Fruit fly (Drosophila melanogaster) whole organism, embryonic: Measurements from ENCODE around the gene Cyp313a4.

Source experiments
- Abd-B ChIP-seq: fragments of 200-800 bp; sonication (Bioruptor generic); optimal IDR thresholded peaks from 2 replicates; lab custom pipeline; 2018; ENCODE audit warnings: missing biosample characterization, mild to moderate bottlenecking, missing genetic modification characterization, moderate library complexity
- Atf-2 ChIP-seq: fragments of 200-800 bp; sonication (Bioruptor generic); optimal IDR thresholded peaks from 2 replicates; lab custom pipeline; 2016; ENCODE audit warnings: missing biosample characterization, missing genetic modification characterization
- Atf3 ChIP-seq: fragments of 200-800 bp; sonication (Bioruptor generic); optimal IDR thresholded peaks from 3 replicates; lab custom pipeline; 2016; ENCODE audit warnings: missing biosample characterization, missing genetic modification characterization
- Awh ChIP-seq: fragments of 200-800 bp; sonication (Bioruptor generic); IDR thresholded peaks from 2 replicates; pipeline ENCODE4, ENCODE4 v1.3.6; 2022; ENCODE audit warnings: missing biosample characterization, missing genetic modification characterization
- Bgb ChIP-seq: fragments of 200-800 bp; sonication (Bioruptor generic); IDR thresholded peaks from 2 replicates; pipeline ENCODE4 v1.3.6; 2022; ENCODE audit warnings: missing biosample characterization, missing genetic modification characterization; ENCODE audit not compliant: partially characterized antibody
- C15 ChIP-seq: fragments of 200-800 bp; sonication (Bioruptor generic); IDR thresholded peaks from 3 replicates; pipeline ENCODE4 v1.3.6; 2022; ENCODE audit warnings: missing biosample characterization, missing genetic modification characterization
- CG10267 ChIP-seq: fragments of 200-800 bp; sonication (Bioruptor generic); optimal IDR thresholded peaks from 2 replicates; lab custom pipeline; 2018; ENCODE audit warnings: missing biosample characterization, mild to moderate bottlenecking, missing genetic modification characterization, moderate library complexity
- CG10366 ChIP-seq: fragments of 200-800 bp; sonication (Bioruptor generic); IDR thresholded peaks from 2 replicates; pipeline ENCODE4 v1.3.6; 2022; ENCODE audit warnings: missing biosample characterization, missing genetic modification characterization
- CG10431 ChIP-seq: fragments of 200-800 bp; sonication (Bioruptor generic); optimal IDR thresholded peaks from 3 replicates; lab custom pipeline; 2018; ENCODE audit warnings: missing biosample characterization, mild to moderate bottlenecking, missing genetic modification characterization
- CG10462 ChIP-seq: fragments of 200-800 bp; sonication (Bioruptor generic); optimal IDR thresholded peaks from 2 replicates; lab custom pipeline; 2016; ENCODE audit warnings: missing biosample characterization, missing genetic modification characterization
- CG11723 ChIP-seq: fragments of 200-800 bp; sonication (Bioruptor generic); optimal IDR thresholded peaks from 2 replicates; lab custom pipeline; 2017; ENCODE audit warnings: missing biosample characterization, mild to moderate bottlenecking, missing genetic modification characterization
- CG12659 ChIP-seq: fragments of 200-800 bp; sonication (Bioruptor generic); optimal IDR thresholded peaks from 3 replicates; lab custom pipeline; 2017; ENCODE audit warnings: mild to moderate bottlenecking, missing biosample characterization, missing genetic modification reagents, missing genetic modification characterization
- CG14014 ChIP-seq: fragments of 200-800 bp; sonication (Bioruptor generic); IDR thresholded peaks from 2 replicates; pipeline ENCODE4 v1.3.6; 2022; ENCODE audit warnings: missing biosample characterization, missing genetic modification characterization
- CG15601 ChIP-seq: fragments of 200-800 bp; sonication (Bioruptor generic); optimal IDR thresholded peaks from 3 replicates; lab custom pipeline; 2019; ENCODE audit warnings: missing biosample characterization, mild to moderate bottlenecking, missing genetic modification characterization, moderate library complexity
- CG17359 ChIP-seq: fragments of 200-800 bp; sonication (Bioruptor generic); optimal IDR thresholded peaks from 3 replicates; lab custom pipeline; 2018; ENCODE audit warnings: missing biosample characterization, mild to moderate bottlenecking, missing genetic modification characterization, moderate library complexity
- CG17612 ChIP-seq: fragments of 200-800 bp; sonication (Bioruptor generic); IDR thresholded peaks from 2 replicates; pipeline ENCODE4 v1.3.6; 2022; ENCODE audit warnings: missing biosample characterization, missing genetic modification characterization
- CG2199 ChIP-seq: fragments of 200-800 bp; sonication (Bioruptor generic); IDR thresholded peaks from 3 replicates; pipeline ENCODE4 v1.3.6; 2022; ENCODE audit warnings: missing biosample characterization, missing genetic modification characterization
- CG30403 ChIP-seq: fragments of 200-800 bp; sonication (Bioruptor generic); optimal IDR thresholded peaks from 3 replicates; lab custom pipeline; 2016; ENCODE audit warnings: missing biosample characterization, missing genetic modification characterization
- CG31388 ChIP-seq: fragments of 200-800 bp; sonication (Bioruptor generic); optimal IDR thresholded peaks from 2 replicates; lab custom pipeline; 2016; ENCODE audit warnings: missing biosample characterization, missing genetic modification characterization
- CG3163 ChIP-seq: fragments of 200-800 bp; sonication (Bioruptor generic); optimal IDR thresholded peaks from 3 replicates; lab custom pipeline; 2016; ENCODE audit warnings: missing biosample characterization, missing genetic modification characterization
- CG4617 ChIP-seq: fragments of 200-800 bp; sonication (Bioruptor generic); optimal IDR thresholded peaks from 3 replicates; lab custom pipeline; 2016; ENCODE audit warnings: missing biosample characterization, missing genetic modification characterization, borderline replicate concordance
- CG6272 ChIP-seq: fragments of 200-800 bp; sonication (Bioruptor generic); IDR thresholded peaks from 2 replicates; pipeline ENCODE4 v1.3.6; 2022; ENCODE audit warnings: missing biosample characterization, missing genetic modification characterization
- CG8290 ChIP-seq, 3 experiments: fragments of 200-800 bp; sonication (Bioruptor generic); optimal IDR thresholded peaks; 2 replicates each; lab custom pipeline; 2016 to 2019; ENCODE audit warnings: missing biosample characterization in 3 of 3, missing genetic modification characterization in 3 of 3, mild to moderate bottlenecking in 2 of 3, moderate library complexity in 1 of 3
- CG9797 ChIP-seq: fragments of 200-800 bp; sonication (Bioruptor generic); optimal IDR thresholded peaks from 3 replicates; lab custom pipeline; 2018; ENCODE audit warnings: missing biosample characterization, mild to moderate bottlenecking, missing genetic modification characterization
- CG9876 ChIP-seq: fragments of 200-800 bp; sonication (Bioruptor generic); optimal IDR thresholded peaks from 2 replicates; lab custom pipeline; 2016; ENCODE audit warnings: missing biosample characterization, missing genetic modification characterization
- Hand ChIP-seq: fragments of 200-800 bp; sonication (Bioruptor generic); optimal IDR thresholded peaks from 2 replicates; lab custom pipeline; 2017; ENCODE audit warnings: mild to moderate bottlenecking, missing biosample characterization, missing genetic modification reagents, missing genetic modification characterization
- Hr3 ChIP-seq: fragments of 200-800 bp; sonication (Bioruptor generic); optimal IDR thresholded peaks from 3 replicates; lab custom pipeline; 2016; ENCODE audit warnings: missing biosample characterization, missing genetic modification characterization
- MBD-R2 ChIP-seq: fragments of 200-800 bp; sonication (Bioruptor generic); IDR thresholded peaks from 2 replicates; pipeline ENCODE4 v1.3.6; 2022; ENCODE audit warnings: missing biosample characterization, missing genetic modification characterization
- Mad ChIP-seq: fragments of 200-800 bp; sonication (Bioruptor generic); optimal IDR thresholded peaks from 2 replicates; lab custom pipeline; 2016; ENCODE audit warnings: missing biosample characterization, missing genetic modification characterization
- Xrp1 ChIP-seq: fragments of 200-800 bp; sonication (Bioruptor generic); IDR thresholded peaks from 2 replicates; pipeline ENCODE4 v1.3.6; 2022; ENCODE audit warnings: missing biosample characterization, missing genetic modification characterization
- YL-1 ChIP-seq: fragments of 200-800 bp; sonication (Bioruptor generic); optimal IDR thresholded peaks from 3 replicates; lab custom pipeline; 2017; ENCODE audit warnings: missing biosample characterization, mild to moderate bottlenecking, missing genetic modification characterization
- caup ChIP-seq: fragments of 200-800 bp; sonication (Bioruptor generic); optimal IDR thresholded peaks from 3 replicates; lab custom pipeline; 2017; ENCODE audit warnings: missing biosample characterization, mild to moderate bottlenecking, missing genetic modification characterization, moderate library complexity; ENCODE audit not compliant: severe bottlenecking
- gsb-n ChIP-seq: fragments of 200-800 bp; sonication (Bioruptor generic); optimal IDR thresholded peaks from 3 replicates; lab custom pipeline; 2018; ENCODE audit warnings: missing biosample characterization, mild to moderate bottlenecking, missing genetic modification characterization
- gt ChIP-seq: fragments of 200-800 bp; sonication (Bioruptor generic); IDR thresholded peaks from 2 replicates; pipeline ENCODE4 v1.3.6; 2022; ENCODE audit warnings: missing biosample characterization, missing genetic modification characterization
- knrl ChIP-seq: fragments of 200-800 bp; sonication (Bioruptor generic); IDR thresholded peaks from 3 replicates; pipeline ENCODE4 v1.3.6; 2022; ENCODE audit warnings: missing biosample characterization, missing genetic modification characterization; ENCODE audit not compliant: partially characterized antibody
- nerfin-1 ChIP-seq: fragments of 200-800 bp; sonication (Bioruptor generic); optimal IDR thresholded peaks from 3 replicates; lab custom pipeline; 2019; ENCODE audit warnings: missing biosample characterization, mild to moderate bottlenecking, missing genetic modification characterization, moderate library complexity
- phol ChIP-seq: fragments of 200-800 bp; sonication (Bioruptor generic); optimal IDR thresholded peaks from 3 replicates; lab custom pipeline; 2018; ENCODE audit warnings: missing biosample characterization, mild to moderate bottlenecking, missing genetic modification characterization, moderate library complexity
- pita ChIP-seq: fragments of 200-800 bp; sonication (Bioruptor generic); optimal IDR thresholded peaks from 2 replicates; lab custom pipeline; 2017; ENCODE audit warnings: missing biosample characterization, mild to moderate bottlenecking, missing genetic modification characterization
- sd ChIP-seq: fragments of 200-800 bp; sonication (Bioruptor generic); optimal IDR thresholded peaks from 3 replicates; lab custom pipeline; 2018; ENCODE audit warnings: missing biosample characterization, mild to moderate bottlenecking, missing genetic modification characterization, moderate library complexity
- sug ChIP-seq: fragments of 200-800 bp; optimal IDR thresholded peaks from 2 replicates; lab custom pipeline; 2019; ENCODE audit warnings: missing biosample characterization, mild to moderate bottlenecking, missing genetic modification characterization, moderate library complexity
- trh ChIP-seq: fragments of 200-800 bp; sonication (Bioruptor generic); optimal IDR thresholded peaks from 2 replicates; lab custom pipeline; 2016; ENCODE audit warnings: missing biosample characterization, missing genetic modification characterization
- unc-4 ChIP-seq: fragments of 200-800 bp; sonication (Bioruptor generic); IDR thresholded peaks from 2 replicates; pipeline ENCODE4 v1.3.6; 2022; ENCODE audit warnings: missing biosample characterization, missing genetic modification characterization; ENCODE audit not compliant: partially characterized antibody
- vvl ChIP-seq: fragments of 200-800 bp; sonication (Bioruptor generic); IDR thresholded peaks from 2 replicates; pipeline ENCODE4 v1.3.6; 2022; ENCODE audit warnings: missing biosample characterization, missing genetic modification characterization

Cyp313a4 gene

DNA sequence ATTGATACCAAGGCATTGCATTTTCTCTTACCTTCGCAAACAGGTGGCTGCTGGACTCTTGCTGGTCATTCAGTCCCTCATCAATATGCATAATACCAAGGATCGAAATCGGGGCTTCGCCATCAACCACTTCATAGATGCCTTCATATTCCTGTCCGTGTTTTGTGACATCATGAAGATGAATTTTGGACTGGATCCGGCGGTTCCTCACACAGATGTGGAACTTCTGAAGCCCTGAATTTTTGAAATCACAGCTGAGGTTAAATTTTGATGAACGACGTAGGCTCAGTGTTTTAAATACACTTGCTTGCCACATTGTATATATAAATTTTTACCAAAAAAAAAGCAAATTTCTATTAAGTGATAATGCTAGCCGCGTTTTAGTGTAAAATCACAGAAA, 15.8 kb upstream of the Cyp313a4 start, which contains the start of gene Past1:
Gene Past1 (plus strand): TSS at position 301 of the 400 bp plus-strand sequence.
- TF ChIP-seq CG14014 (GFP tag; lab: Robert Waterston, UW) (no peak), Bgb (GFP tag; lab: Robert Waterston, UW) (no peak), unc-4 (GFP tag; lab: Robert Waterston, UW) (no peak), caup (GFP tag; lab: Kevin White, UChicago) (no peak), CG3163 (GFP tag; lab: Kevin White, UChicago) (no peak), C15 (no peak)

DNA sequence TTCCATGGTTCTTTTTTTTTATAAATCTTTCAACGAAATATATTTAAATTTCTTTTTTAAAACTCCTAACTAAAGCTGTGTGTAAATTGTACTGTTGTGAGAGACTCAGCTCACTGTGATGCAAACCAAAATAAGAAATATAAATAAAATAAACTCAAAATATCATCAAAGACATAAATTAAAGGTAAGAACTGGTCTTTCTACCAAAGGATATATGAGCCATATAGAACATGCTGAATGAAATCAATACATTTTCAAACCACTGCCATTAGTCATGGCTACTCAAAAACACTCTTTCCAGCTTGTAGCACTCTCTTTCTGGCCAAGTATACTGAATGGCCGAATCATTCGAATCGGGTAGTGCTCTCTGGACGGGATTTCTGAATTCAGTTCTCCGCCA, 13.6 kb upstream of the Cyp313a4 start, which contains the start of the genes CG14391 and NijC:
Gene CG14391 (minus strand): TSS at position 101 of the 400 bp plus-strand sequence.
Gene NijC (plus strand): TSS at position 388 of the 400 bp plus-strand sequence.
- TF ChIP-seq CG31388 (GFP tag; lab: Kevin White, UChicago) (no peak), CG10366 (GFP tag; lab: Robert Waterston, UW) (no peak), gt (GFP tag; lab: Robert Waterston, UW) (no peak)
- TF ChIP-seq, all 482 proteins: peak for 0

DNA sequence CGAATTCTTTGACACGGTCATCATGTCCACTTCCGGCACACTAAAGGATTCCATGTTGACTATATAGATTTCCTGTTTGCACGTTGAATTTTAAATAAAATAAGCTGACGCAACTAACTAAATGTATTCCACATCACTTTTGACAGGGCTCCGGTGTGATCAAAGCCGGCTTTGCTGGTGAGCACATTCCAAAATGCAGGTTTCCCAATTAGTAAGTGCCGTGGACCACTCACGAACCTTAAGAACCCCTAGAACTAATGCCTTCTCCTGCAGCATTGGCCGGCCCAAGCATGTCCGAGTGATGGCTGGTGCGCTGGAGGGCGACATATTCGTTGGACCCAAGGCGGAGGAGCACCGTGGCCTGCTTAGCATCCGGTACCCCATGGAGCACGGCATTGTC, 11.3 kb upstream of the Cyp313a4 start, which contains the start of gene CG31347:
Gene CG31347 (minus strand): TSS at position 101 of the 400 bp plus-strand sequence.
- TF ChIP-seq CG2199 (GFP tag; lab: Robert Waterston, UW) (no peak), Hand (GFP tag; lab: Kevin White, UChicago) (no peak)

DNA sequence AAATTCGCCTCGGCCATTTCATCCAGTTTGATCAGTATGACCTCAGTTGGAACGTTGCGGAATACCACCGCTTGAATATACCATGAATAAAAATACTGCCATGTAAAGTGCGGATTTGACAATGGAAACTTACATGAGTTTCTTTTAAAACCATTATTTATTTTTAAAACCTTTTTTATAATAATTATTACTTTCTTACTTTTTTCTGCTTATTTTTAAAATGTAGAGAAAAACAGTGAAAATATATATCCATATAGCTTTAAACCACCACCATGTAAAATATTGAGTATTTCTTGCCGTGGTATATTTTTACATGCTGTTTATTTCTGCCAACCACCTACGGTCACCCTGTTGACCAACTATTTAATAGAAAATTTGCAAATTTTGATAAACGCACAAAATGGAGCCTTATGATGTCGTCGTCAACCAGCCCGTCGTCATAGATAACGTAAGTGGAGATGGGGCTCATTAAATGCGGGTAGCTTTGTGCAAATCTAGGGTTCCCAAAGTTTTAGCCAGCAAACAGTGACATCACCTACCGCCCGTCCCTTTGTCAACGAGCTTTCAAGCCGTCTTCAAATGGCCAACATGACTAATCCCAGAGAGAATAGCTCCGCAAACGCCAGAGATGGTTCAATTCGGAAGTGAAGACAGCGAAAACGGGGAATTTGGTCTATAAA, 10.4 kb upstream of the Cyp313a4 start, which contains the start of gene Arp1:
Gene Arp1 (plus strand): TSS at position 322 of the 680 bp plus-strand sequence.
- TF ChIP-seq sug (tag; lab: Kevin White, UChicago) (peak; percentile 42), CG17612 (GFP tag; lab: Robert Waterston, UW) (no peak), sd (tag; lab: Kevin White, UChicago) (no peak), nerfin-1 (no peak), Xrp1 (GFP tag; lab: Robert Waterston, UW) (no peak), YL-1 (GFP tag; lab: Kevin White, UChicago) (peak; percentile 57), CG10462 (GFP tag; lab: Kevin White, UChicago) (no peak), CG10267 (peak; percentile 37), CG30403 (GFP tag; lab: Kevin White, UChicago) (no peak), Abd-B (peak; percentile 34), CG6272 (GFP tag; lab: Robert Waterston, UW) (no peak), CG12659 (GFP tag; lab: Kevin White, UChicago) (peak; percentile 68), CG9797 (GFP tag; lab: Kevin White, UChicago) (peak; percentile 78), CG4617 (GFP tag; lab: Kevin White, UChicago) (peak; percentile 83), vvl (GFP tag; lab: Robert Waterston, UW) (no peak), Mad (GFP tag; lab: Kevin White, UChicago) (no peak), Atf3 (GFP tag; lab: Kevin White, UChicago) (peak; percentile 50), CG11723 (GFP tag; lab: Kevin White, UChicago) (no peak), gsb-n (peak; percentile 13), phol (peak; percentile 44), Awh (GFP tag; lab: Robert Waterston, UW) (no peak), Atf-2 (GFP tag; lab: Kevin White, UChicago) (no peak), Hr3 (GFP tag; lab: Kevin White, UChicago) (no peak), knrl (peak; percentile 49; the same call in 1 of the 3 replicates), trh (no peak), CG10431 (GFP tag; lab: Kevin White, UChicago) (peak; percentile 52), CG15601 (tag; lab: Kevin White, UChicago) (peak; percentile 59), pita (GFP tag; lab: Kevin White, UChicago) (peak; percentile 52), CG8290 (GFP tag; optimal IDR thresholded peaks at IDR 0.05; lab: Kevin White, UChicago) (no peak), CG8290 (tag; optimal IDR thresholded peaks at IDR 0.05; lab: Kevin White, UChicago) (no peak), CG17359 (tag; lab: Kevin White, UChicago) (no peak), CG9876 (no peak), MBD-R2 (GFP tag; lab: Robert Waterston, UW) (peak; percentile 40; the same call in 1 of the 2 replicates)
